Worm (Caenorhabditis elegans): ENCODE measurements around the gene fln-2.

DNA sequence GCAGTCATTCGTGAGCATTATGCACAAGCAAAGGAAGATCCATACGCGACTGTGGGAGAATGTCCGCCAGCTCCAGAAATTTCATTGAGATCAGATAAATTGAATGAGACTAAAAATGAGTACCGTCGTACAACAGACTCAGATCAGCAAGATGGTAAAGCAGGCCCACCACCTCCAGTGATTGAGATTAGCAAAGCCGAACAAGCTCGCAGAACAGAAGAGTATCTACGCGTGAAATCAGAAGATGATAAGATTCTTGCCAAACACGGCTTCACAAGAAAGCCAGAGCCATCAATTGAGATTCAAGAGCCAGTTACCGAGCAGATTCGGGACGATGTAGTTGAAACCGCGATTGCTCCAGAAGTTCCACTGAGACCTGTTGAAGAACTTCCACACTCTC lies 20.4 kb downstream of the fln-2 start:
- TF ChIP-seq nhr-11 (tag; optimal IDR thresholded peaks at IDR 0.05) (no peak), elt-3 (tag; optimal IDR thresholded peaks at IDR 0.05) (no peak), daf-12 (tag; optimal IDR thresholded peaks at IDR 0.05) (no peak), pha-4 (tag; optimal IDR thresholded peaks at IDR 0.05) (no peak), nhr-12 (tag; optimal IDR thresholded peaks at IDR 0.05) (no peak), lin-39 (tag; optimal IDR thresholded peaks at IDR 0.05) (no peak), nfya-1 (tag; optimal IDR thresholded peaks at IDR 0.05; ENCODE audit: insufficient read depth) (no peak), fkh-10 (GFP tag; optimal IDR thresholded peaks at IDR 0.05) (no peak), pqm-1 (tag; optimal IDR thresholded peaks at IDR 0.05) (no peak), mdl-1 (tag; optimal IDR thresholded peaks at IDR 0.05) (no peak), unc-39 (tag; optimal IDR thresholded peaks at IDR 0.05) (no peak), R02D3.7 (tag; optimal IDR thresholded peaks at IDR 0.05) (no peak), ZK546.5 (tag; optimal IDR thresholded peaks at IDR 0.05) (no peak), skn-1 (tag; optimal IDR thresholded peaks at IDR 0.05) (no peak)
